Worm (Caenorhabditis elegans): ENCODE data around the gene irld-15.

DNA sequence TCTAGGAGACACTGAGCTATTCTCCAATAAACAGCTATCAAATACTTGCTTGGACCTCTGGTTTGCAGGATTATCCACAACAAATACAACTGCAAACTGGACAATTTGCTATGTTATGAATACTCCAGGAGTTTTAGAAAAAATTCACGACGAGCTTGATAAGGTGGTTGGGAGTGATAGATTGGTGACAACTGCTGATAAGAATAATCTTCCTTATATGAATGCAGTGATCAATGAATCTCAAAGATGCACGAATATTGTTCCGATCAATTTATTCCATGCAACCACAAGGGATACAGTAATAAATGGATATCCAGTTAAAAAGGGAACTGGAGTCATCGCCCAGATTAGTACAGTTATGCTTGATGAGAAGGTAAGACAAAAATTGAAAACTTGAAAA is 51.9 kb downstream of the irld-15 start:
- TF ChIP-seq T23F11.4 (GFP tag; optimal IDR thresholded peaks at IDR 0.05) (no peak), ets-4 (tag; optimal IDR thresholded peaks at IDR 0.05) (no peak), Y22D7AL.16 (tag; optimal IDR thresholded peaks at IDR 0.05) (no peak), elt-4 (tag; optimal IDR thresholded peaks at IDR 0.05) (no peak), ceh-14 (tag; optimal IDR thresholded peaks at IDR 0.05) (no peak), pha-4 (tag; optimal IDR thresholded peaks at IDR 0.05) (no peak), ztf-16 (tag; optimal IDR thresholded peaks at IDR 0.05) (no peak), nfya-1 (tag; optimal IDR thresholded peaks at IDR 0.05) (no peak), ceh-48 (tag; optimal IDR thresholded peaks at IDR 0.05) (no peak), sox-4 (tag; optimal IDR thresholded peaks at IDR 0.05) (no peak), pqm-1 (tag; optimal IDR thresholded peaks at IDR 0.05) (no peak), ceh-19 (GFP tag; optimal IDR thresholded peaks at IDR 0.05) (no peak)

Data from whole organism, late embryonic.